Worm (Caenorhabditis elegans) whole organism, L4 larva: Measurements from ENCODE around the gene F13H10.1.
A peak's percentile ranks its signal among the peaks of the same experiment; 100 is the strongest.

Experiments
- F10B5.3 ChIP-seq: sonication (generic microtip); optimal IDR thresholded peaks from 2 replicates; lab custom pipeline; 2016; ENCODE audit warnings: mild to moderate bottlenecking, missing genetic modification characterization, missing compliant biosample characterization
- F26F4.8 ChIP-seq: fragments of 200-800 bp; sonication (Bioruptor generic); conservative IDR thresholded peaks from 2 replicates; pipeline ENCODE4 v1.3.6; 2022; ENCODE audit warnings: missing genetic modification characterization, missing compliant biosample characterization
- F37D6.2 ChIP-seq: sonication (generic microtip); optimal IDR thresholded peaks from 2 replicates; lab custom pipeline; 2016; ENCODE audit warnings: mild to moderate bottlenecking, missing genetic modification characterization, missing compliant biosample characterization
- F49E8.2 ChIP-seq: sonication (generic microtip); optimal IDR thresholded peaks from 2 replicates; lab custom pipeline; 2016; ENCODE audit warnings: missing compliant biosample characterization, mild to moderate bottlenecking, missing genetic modification characterization, borderline replicate concordance
- T20F7.1 ChIP-seq: fragments of 200-800 bp; sonication (Bioruptor generic); optimal IDR thresholded peaks from 2 replicates; lab custom pipeline; 2018; ENCODE audit warnings: mild to moderate bottlenecking, missing genetic modification characterization, missing compliant biosample characterization
- Y105C5A.15 ChIP-seq: fragments of 200-800 bp; sonication (Bioruptor generic); IDR thresholded peaks from 2 replicates; pipeline ENCODE4 v1.3.6; 2022; ENCODE audit warnings: missing genetic modification characterization, missing compliant biosample characterization
- Y5F2A.4 ChIP-seq: fragments of 200-800 bp; sonication (Bioruptor generic); optimal IDR thresholded peaks from 2 replicates; lab custom pipeline; 2018; ENCODE audit warnings: mild to moderate bottlenecking, missing genetic modification characterization, missing compliant biosample characterization
- ZK337.2 ChIP-seq: fragments of 200-800 bp; sonication (Bioruptor generic); IDR thresholded peaks from 2 replicates; pipeline ENCODE4 v1.3.6; 2022; ENCODE audit warnings: missing genetic modification reagents, missing genetic modification characterization, missing compliant biosample characterization
- aha-1 ChIP-seq: fragments of 150-350 bp; peaks from one replicate; lab custom pipeline; 2014; ENCODE audit warnings: missing biosample characterization, missing genetic modification characterization
- aly-2 ChIP-seq: sonication (generic microtip); optimal IDR thresholded peaks from 2 replicates; lab custom pipeline; 2018; ENCODE audit warnings: missing biosample characterization, missing genetic modification characterization
- ama-1 ChIP-seq: fragments of 150-350 bp; optimal IDR thresholded peaks from 2 replicates; lab custom pipeline; 2014; ENCODE audit warnings: inconsistent platforms, mixed read lengths
- arid-1 ChIP-seq: fragments of 200-800 bp; sonication (Bioruptor generic); conservative IDR thresholded peaks from 2 replicates; pipeline ENCODE4 v1.3.6; 2022; ENCODE audit warnings: missing genetic modification reagents, missing genetic modification characterization, missing compliant biosample characterization
- attf-4 ChIP-seq: sonication (generic microtip); optimal IDR thresholded peaks from 3 replicates; lab custom pipeline; 2017; ENCODE audit warnings: missing biosample characterization, missing genetic modification characterization
- ceh-20 ChIP-seq: fragments of 200-800 bp; sonication (Bioruptor generic); IDR thresholded peaks from 2 replicates; pipeline ENCODE4 v1.3.6; 2022; ENCODE audit warnings: missing genetic modification reagents, missing genetic modification characterization, missing compliant biosample characterization
- ceh-44 ChIP-seq: fragments of 200-800 bp; sonication (Bioruptor generic); IDR thresholded peaks from 2 replicates; pipeline ENCODE4 v1.3.6; 2022; ENCODE audit warnings: missing genetic modification reagents, missing genetic modification characterization, missing compliant biosample characterization
- ceh-62 ChIP-seq: sonication (generic microtip); optimal IDR thresholded peaks from 2 replicates; lab custom pipeline; 2017; ENCODE audit warnings: missing biosample characterization, missing genetic modification characterization
- ceh-82 ChIP-seq: sonication (generic microtip); optimal IDR thresholded peaks from 2 replicates; lab custom pipeline; 2017; ENCODE audit warnings: missing biosample characterization, missing genetic modification characterization
- ces-1 ChIP-seq: fragments of 150-350 bp; sonication (generic microtip); optimal IDR thresholded peaks from 4 replicates; lab custom pipeline; 2014; ENCODE audit warnings: missing biosample characterization, missing genetic modification reagents, missing genetic modification characterization
- daf-16 ChIP-seq, 3 experiments: sonication (generic microtip); optimal IDR thresholded peaks; 2 replicates each; lab custom pipeline; 2016 to 2017; ENCODE audit warnings: missing genetic modification characterization in 3 of 3, missing genetic modification reagents in 3 of 3, mild to moderate bottlenecking in 2 of 3, missing compliant biosample characterization in 2 of 3, missing biosample characterization in 1 of 3, moderate library complexity in 1 of 3
- dmd-6 ChIP-seq: fragments of 200-800 bp; sonication (Bioruptor generic); IDR thresholded peaks from 2 replicates; pipeline ENCODE4 v1.3.6; 2022; ENCODE audit warnings: missing genetic modification reagents, missing genetic modification characterization, missing compliant biosample characterization
- duxl-1 ChIP-seq: sonication (generic microtip); optimal IDR thresholded peaks from 2 replicates; lab custom pipeline; 2016; ENCODE audit warnings: mild to moderate bottlenecking, missing genetic modification characterization, moderate library complexity, missing compliant biosample characterization; ENCODE audit not compliant: poor library complexity
- dve-1 ChIP-seq: sonication (generic microtip); optimal IDR thresholded peaks from 2 replicates; lab custom pipeline; 2017; ENCODE audit warnings: antibody characterized with exemption, mild to moderate bottlenecking, missing genetic modification characterization, missing compliant biosample characterization; ENCODE audit not compliant: insufficient read depth
- egl-43 ChIP-seq: fragments of 200-800 bp; sonication (Bioruptor generic); IDR thresholded peaks from 2 replicates; pipeline ENCODE4 v1.3.6; 2022; ENCODE audit warnings: missing genetic modification reagents, missing genetic modification characterization, missing compliant biosample characterization
- fkh-10 ChIP-seq: fragments of 150-350 bp; optimal IDR thresholded peaks from 2 replicates; lab custom pipeline; 2014; ENCODE audit warnings: missing biosample characterization, missing genetic modification reagents, missing genetic modification characterization
- gei-8 ChIP-seq: fragments of 200-800 bp; sonication (Bioruptor generic); optimal IDR thresholded peaks from 2 replicates; lab custom pipeline; 2018; ENCODE audit warnings: mild to moderate bottlenecking, missing genetic modification characterization, missing compliant biosample characterization
- hif-1 ChIP-seq, 2 experiments: sonication (generic microtip); optimal IDR thresholded peaks; 2 replicates each; lab custom pipeline; 2016 to 2017; ENCODE audit warnings: missing compliant biosample characterization in 2 of 2, missing genetic modification characterization in 2 of 2, missing genetic modification reagents in 2 of 2, missing genotype in 2 of 2, mild to moderate bottlenecking in 1 of 2
- hlh-11 ChIP-seq: fragments of 200-800 bp; sonication (Bioruptor generic); optimal IDR thresholded peaks from 2 replicates; lab custom pipeline; 2018; ENCODE audit warnings: mild to moderate bottlenecking, missing genetic modification characterization, missing compliant biosample characterization
- hlh-30 ChIP-seq: sonication (generic microtip); optimal IDR thresholded peaks from 2 replicates; lab custom pipeline; 2017; ENCODE audit warnings: antibody characterized with exemption, mild to moderate bottlenecking, missing genetic modification characterization, missing compliant biosample characterization; ENCODE audit not compliant: insufficient read depth
- jun-1 ChIP-seq: fragments of 150-350 bp; optimal IDR thresholded peaks from 2 replicates; lab custom pipeline; 2014; ENCODE audit warnings: missing biosample characterization, missing genetic modification reagents, missing genetic modification characterization
- lim-7 ChIP-seq: fragments of 200-800 bp; sonication (Bioruptor generic); IDR thresholded peaks from 2 replicates; pipeline ENCODE4 v1.3.6; 2022; ENCODE audit warnings: missing genetic modification characterization, missing compliant biosample characterization
- lin-1 ChIP-seq: fragments of 200-800 bp; sonication (Bioruptor generic); IDR thresholded peaks from 2 replicates; pipeline ENCODE4 v1.3.6; 2022; ENCODE audit warnings: missing genetic modification reagents, missing genetic modification characterization, missing compliant biosample characterization
- lin-29 ChIP-seq: fragments of 200-800 bp; sonication (Bioruptor generic); IDR thresholded peaks from 2 replicates; pipeline ENCODE4 v1.3.6; 2022; ENCODE audit warnings: missing genetic modification reagents, missing genetic modification characterization, missing compliant biosample characterization
- lin-38 ChIP-seq: fragments of 200-800 bp; sonication (Bioruptor generic); IDR thresholded peaks from 2 replicates; pipeline ENCODE4 v1.3.6; 2022; ENCODE audit warnings: missing genetic modification reagents, missing genetic modification characterization, missing compliant biosample characterization
- lin-39 ChIP-seq: fragments of 150-350 bp; optimal IDR thresholded peaks from 2 replicates; lab custom pipeline; 2014; ENCODE audit warnings: missing biosample characterization, missing genetic modification reagents, missing genetic modification characterization
- madf-5 ChIP-seq, 2 experiments: fragments of 200-800 bp; sonication (Bioruptor generic); IDR thresholded peaks; 2 replicates each; pipeline ENCODE4 v1.3.6; 2022; ENCODE audit warnings: missing compliant biosample characterization in 2 of 2, missing genetic modification characterization in 2 of 2
- mep-1 ChIP-seq: fragments of 150-350 bp; sonication (generic microtip); optimal IDR thresholded peaks from 3 replicates; lab custom pipeline; 2014; ENCODE audit warnings: missing biosample characterization, missing genetic modification characterization
- mes-2 ChIP-seq: sonication (generic microtip); optimal IDR thresholded peaks from 2 replicates; lab custom pipeline; 2016; ENCODE audit warnings: missing genotype, mild to moderate bottlenecking, missing genetic modification characterization, missing compliant biosample characterization; ENCODE audit not compliant: poor library complexity, severe bottlenecking
- nhr-102 ChIP-seq: sonication (generic microtip); optimal IDR thresholded peaks from 2 replicates; lab custom pipeline; 2016; ENCODE audit warnings: mild to moderate bottlenecking, missing genetic modification characterization, moderate library complexity, missing compliant biosample characterization
- nhr-25 ChIP-seq: sonication (generic microtip); optimal IDR thresholded peaks from 2 replicates; lab custom pipeline; 2017; ENCODE audit warnings: missing genetic modification characterization, mild to moderate bottlenecking, missing compliant biosample characterization, antibody characterized with exemption, moderate library complexity, borderline replicate concordance; ENCODE audit not compliant: insufficient read depth
- nhr-41 ChIP-seq: fragments of 200-800 bp; sonication (Bioruptor generic); IDR thresholded peaks from 2 replicates; pipeline ENCODE4 v1.3.6; 2022; ENCODE audit warnings: missing genetic modification reagents, missing genetic modification characterization, missing compliant biosample characterization
- nhr-48 ChIP-seq: sonication (generic microtip); optimal IDR thresholded peaks from 2 replicates; lab custom pipeline; 2016; ENCODE audit warnings: mild to moderate bottlenecking, missing genetic modification characterization, missing compliant biosample characterization
- pqm-1 ChIP-seq: sonication (generic microtip); optimal IDR thresholded peaks from 2 replicates; lab custom pipeline; 2017; ENCODE audit warnings: missing biosample characterization, missing genetic modification characterization
- saeg-2 ChIP-seq: fragments of 200-800 bp; sonication (Bioruptor generic); IDR thresholded peaks from 2 replicates; pipeline ENCODE4 v1.3.6; 2022; ENCODE audit warnings: missing genetic modification reagents, missing genetic modification characterization, missing compliant biosample characterization
- sdz-12 ChIP-seq: fragments of 200-800 bp; sonication (Bioruptor generic); optimal IDR thresholded peaks from 2 replicates; lab custom pipeline; 2018; ENCODE audit warnings: mild to moderate bottlenecking, missing genetic modification characterization, missing compliant biosample characterization
- spr-3 ChIP-seq: fragments of 200-800 bp; sonication (Bioruptor generic); optimal IDR thresholded peaks from 2 replicates; lab custom pipeline; 2018; ENCODE audit warnings: mild to moderate bottlenecking, missing genetic modification characterization, missing compliant biosample characterization
- tag-97 ChIP-seq: fragments of 200-800 bp; sonication (Bioruptor generic); IDR thresholded peaks from 2 replicates; pipeline ENCODE4 v1.3.6; 2022; ENCODE audit warnings: missing genetic modification characterization, missing compliant biosample characterization
- zfp-2 ChIP-seq: sonication (generic microtip); optimal IDR thresholded peaks from 2 replicates; lab custom pipeline; 2016; ENCODE audit warnings: mild to moderate bottlenecking, missing genetic modification characterization, missing compliant biosample characterization
- zfp-3 ChIP-seq: fragments of 200-800 bp; sonication (Bioruptor generic); conservative IDR thresholded peaks from 2 replicates; pipeline ENCODE4 v1.3.6; 2022; ENCODE audit warnings: missing genetic modification reagents, missing genetic modification characterization, missing compliant biosample characterization
- zip-11 ChIP-seq: fragments of 200-800 bp; sonication (Bioruptor generic); IDR thresholded peaks from 2 replicates; pipeline ENCODE4 v1.3.6; 2022; ENCODE audit warnings: missing genetic modification characterization, missing compliant biosample characterization
- zip-2 ChIP-seq: fragments of 150-350 bp; optimal IDR thresholded peaks from 2 replicates; lab custom pipeline; 2014; ENCODE audit warnings: missing biosample characterization, missing genetic modification characterization
- ztf-7 ChIP-seq: fragments of 150-350 bp; optimal IDR thresholded peaks from 2 replicates; lab custom pipeline; 2014; ENCODE audit warnings: missing biosample characterization, missing genetic modification characterization

The F13H10.1 gene

DNA sequence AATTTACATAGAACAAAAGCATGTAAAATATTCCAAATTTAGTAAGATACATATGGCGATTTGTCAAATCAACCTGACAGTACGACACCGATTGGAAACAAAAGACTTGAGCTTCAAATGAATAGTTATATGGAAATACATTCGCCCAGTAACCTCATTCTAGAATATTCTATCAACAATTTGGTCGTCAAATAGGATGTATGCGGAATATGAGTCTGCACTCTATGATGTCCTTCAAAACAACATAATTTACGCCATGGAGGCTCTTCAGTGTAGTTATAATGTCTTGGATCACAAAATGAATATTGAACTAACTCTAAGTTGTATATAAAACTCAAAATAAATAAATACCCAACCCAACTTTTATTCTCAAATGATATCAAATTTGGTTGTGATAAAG is 22.3 kb downstream of the F13H10.1 start (continued):
- no peak for TF ChIP-seq ztf-7 (tag; lab: Kevin White, UChicago)
- no peak for TF ChIP-seq saeg-2 (GFP tag; lab: Robert Waterston, UW)
- TF ChIP-seq lin-38 (GFP tag; lab: Robert Waterston, UW): no peak
- TF ChIP-seq jun-1 (tag; lab: Kevin White, UChicago): no peak
- TF ChIP-seq ceh-44 (GFP tag; lab: Robert Waterston, UW): no peak
- peak; percentile 15 for TF ChIP-seq mes-2 (tag; lab: Kevin White, UChicago)
- TF ChIP-seq sdz-12 (GFP tag; lab: Kevin White, UChicago): no peak
- TF ChIP-seq zip-11 (GFP tag; lab: Robert Waterston, UW): no peak
- TF ChIP-seq hlh-30 (tag; lab: Kevin White, UChicago): no peak
- TF ChIP-seq fkh-10: peak; percentile 32
- TF ChIP-seq egl-43 (GFP tag; lab: Robert Waterston, UW): no peak
- no peak for TF ChIP-seq F37D6.2 (tag; lab: Kevin White, UChicago)
- TF ChIP-seq ama-1: no peak
- TF ChIP-seq hlh-11 (tag; lab: Kevin White, UChicago): peak; percentile 19
- no peak for TF ChIP-seq lin-39
- TF ChIP-seq tag-97 (GFP tag; lab: Robert Waterston, UW): no peak
- TF ChIP-seq zfp-2 (tag; lab: Kevin White, UChicago): no peak
- TF ChIP-seq dmd-6 (GFP tag; lab: Robert Waterston, UW): no peak
- TF ChIP-seq lin-29 (GFP tag; lab: Robert Waterston, UW): no peak
- no peak for TF ChIP-seq F49E8.2 (tag; lab: Kevin White, UChicago)
- TF ChIP-seq nhr-41 (GFP tag; lab: Robert Waterston, UW): no peak
- TF ChIP-seq duxl-1 (tag; lab: Kevin White, UChicago): no peak
- no peak for TF ChIP-seq nhr-48 (tag; lab: Kevin White, UChicago)
- TF ChIP-seq nhr-102: no peak
- no peak for TF ChIP-seq ces-1 (GFP tag; lab: Kevin White, UChicago)
- no peak for TF ChIP-seq aly-2 (tag; lab: Kevin White, UChicago)
- TF ChIP-seq dve-1 (tag; lab: Kevin White, UChicago): no peak
- TF ChIP-seq ceh-20 (GFP tag; lab: Robert Waterston, UW): peak; percentile 7; the same call in 1 of the 2 replicates
- no peak for TF ChIP-seq spr-3 (GFP tag; lab: Kevin White, UChicago)
- no peak for TF ChIP-seq pqm-1 (tag; lab: Kevin White, UChicago)
- no peak for TF ChIP-seq ceh-82
- TF ChIP-seq Y105C5A.15 (GFP tag; lab: Robert Waterston, UW): no peak
- TF ChIP-seq hif-1 (tag; optimal IDR thresholded peaks at IDR 0.05; lab: Kevin White, UChicago): no peak
- TF ChIP-seq zip-2: no peak
- TF ChIP-seq arid-1 (GFP tag; lab: Robert Waterston, UW): no peak
- no peak for TF ChIP-seq attf-4 (tag; lab: Kevin White, UChicago)
- no peak for TF ChIP-seq ZK337.2
- no peak for TF ChIP-seq nhr-25
- TF ChIP-seq aha-1 (tag; lab: Kevin White, UChicago): no peak
- TF ChIP-seq zfp-3 (GFP tag; lab: Robert Waterston, UW): no peak
- no peak for TF ChIP-seq mep-1 (tag; lab: Kevin White, UChicago)
- TF ChIP-seq Y5F2A.4 (GFP tag; lab: Kevin White, UChicago): no peak
- no peak for TF ChIP-seq daf-16 (GFP tag; optimal IDR thresholded peaks at IDR 0.05; lab: Kevin White, UChicago)
- TF ChIP-seq daf-16 (tag; optimal IDR thresholded peaks at IDR 0.05; lab: Kevin White, UChicago): peak; percentile 20
- no peak for TF ChIP-seq T20F7.1
- TF ChIP-seq lin-1 (GFP tag; lab: Robert Waterston, UW): no peak
- peak; percentile 52; the same call in 1 of the 2 replicates for TF ChIP-seq lim-7 (GFP tag; lab: Robert Waterston, UW)
- TF ChIP-seq madf-5 (GFP tag; IDR thresholded peaks at IDR 0.05; lab: Robert Waterston, UW): no peak
- no peak for TF ChIP-seq ceh-62 (tag; lab: Kevin White, UChicago)
- no peak for TF ChIP-seq gei-8 (GFP tag; lab: Kevin White, UChicago)
- no peak for TF ChIP-seq F10B5.3 (tag; lab: Kevin White, UChicago)
- no peak for TF ChIP-seq F26F4.8
